Worm (Caenorhabditis elegans) whole organism, mixed stage, embryonic: ENCODE data around the gene srr-6.

Experiments used
- M03D4.4 ChIP-seq: sonication (generic microtip); optimal IDR thresholded peaks from 2 replicates; lab custom pipeline; 2017; ENCODE audit warnings: mild to moderate bottlenecking, missing genetic modification characterization, missing compliant biosample characterization
- bed-3 ChIP-seq: fragments of 200-800 bp; sonication (Bioruptor generic); optimal IDR thresholded peaks from 3 replicates; lab custom pipeline; 2018; ENCODE audit warnings: mild to moderate bottlenecking, missing genetic modification characterization, moderate library complexity, missing compliant biosample characterization
- blmp-1 ChIP-seq: fragments of 150-350 bp; optimal IDR thresholded peaks from 2 replicates; lab custom pipeline; 2014; ENCODE audit warnings: missing biosample characterization, missing genetic modification characterization
- ceh-43 ChIP-seq: fragments of 200-800 bp; sonication (Bioruptor generic); optimal IDR thresholded peaks from 2 replicates; lab custom pipeline; 2018; ENCODE audit warnings: mild to moderate bottlenecking, missing genetic modification characterization, moderate library complexity, missing compliant biosample characterization
- ceh-83 ChIP-seq: fragments of 200-800 bp; sonication (Bioruptor generic); optimal IDR thresholded peaks from 2 replicates; lab custom pipeline; 2018; ENCODE audit warnings: mild to moderate bottlenecking, missing genetic modification characterization, missing compliant biosample characterization
- ces-1 ChIP-seq: fragments of 150-350 bp; optimal IDR thresholded peaks from 2 replicates; lab custom pipeline; 2014; ENCODE audit warnings: missing biosample characterization, missing genetic modification reagents, missing genetic modification characterization
- cnd-1 ChIP-seq: fragments of 200-800 bp; sonication (Bioruptor generic); optimal IDR thresholded peaks from 2 replicates; lab custom pipeline; 2018; ENCODE audit warnings: mild to moderate bottlenecking, missing genetic modification characterization, missing compliant biosample characterization
- drap-1 ChIP-seq: fragments of 200-800 bp; sonication (Bioruptor generic); optimal IDR thresholded peaks from 3 replicates; lab custom pipeline; 2018; ENCODE audit warnings: mild to moderate bottlenecking, missing genetic modification characterization, missing compliant biosample characterization
- elt-1 ChIP-seq: sonication (generic microtip); optimal IDR thresholded peaks from 2 replicates; lab custom pipeline; 2017; ENCODE audit warnings: missing genetic modification characterization, mild to moderate bottlenecking, missing compliant biosample characterization, antibody characterized with exemption, moderate library complexity, borderline replicate concordance; ENCODE audit not compliant: insufficient read depth
- flh-1 ChIP-seq: fragments of 200-800 bp; sonication (Bioruptor generic); optimal IDR thresholded peaks from 2 replicates; lab custom pipeline; 2018; ENCODE audit warnings: mild to moderate bottlenecking, missing genetic modification characterization, moderate library complexity, missing compliant biosample characterization
- ham-2 ChIP-seq: fragments of 200-800 bp; sonication (Bioruptor generic); optimal IDR thresholded peaks from 2 replicates; lab custom pipeline; 2018; ENCODE audit warnings: mild to moderate bottlenecking, missing genetic modification characterization, missing compliant biosample characterization
- hlh-1 ChIP-seq: fragments of 150-350 bp; optimal IDR thresholded peaks from 2 replicates; lab custom pipeline; 2014; ENCODE audit warnings: missing biosample characterization, missing genetic modification reagents, missing genetic modification characterization
- lin-13 ChIP-seq: fragments of 150-350 bp; optimal IDR thresholded peaks from 2 replicates; lab custom pipeline; 2014; ENCODE audit warnings: missing biosample characterization, missing genetic modification characterization
- lin-32 ChIP-seq: fragments of 200-800 bp; sonication (Bioruptor generic); optimal IDR thresholded peaks from 2 replicates; lab custom pipeline; 2018; ENCODE audit warnings: mild to moderate bottlenecking, missing genetic modification characterization, missing compliant biosample characterization
- lsy-2 ChIP-seq: fragments of 150-350 bp; optimal IDR thresholded peaks from 2 replicates; lab custom pipeline; 2014; ENCODE audit warnings: missing biosample characterization, missing genetic modification characterization
- mab-5 ChIP-seq: fragments of 150-350 bp; optimal IDR thresholded peaks from 2 replicates; lab custom pipeline; 2014; ENCODE audit warnings: missing biosample characterization, missing genetic modification characterization
- mep-1 ChIP-seq: fragments of 150-350 bp; optimal IDR thresholded peaks from 2 replicates; lab custom pipeline; 2017; ENCODE audit warnings: missing biosample characterization, missing genetic modification reagents, missing genetic modification characterization, inconsistent platforms
- mls-2 ChIP-seq: sonication (generic microtip); optimal IDR thresholded peaks from 2 replicates; lab custom pipeline; 2016; ENCODE audit warnings: mild to moderate bottlenecking, missing genetic modification characterization, moderate library complexity, missing compliant biosample characterization
- nhr-12 ChIP-seq: fragments of 150-350 bp; optimal IDR thresholded peaks from 2 replicates; lab custom pipeline; 2014; ENCODE audit warnings: missing biosample characterization, missing genetic modification characterization
- nhr-2 ChIP-seq: fragments of 150-350 bp; optimal IDR thresholded peaks from 2 replicates; lab custom pipeline; 2014; ENCODE audit warnings: missing biosample characterization, missing genetic modification characterization
- nhr-28 ChIP-seq: fragments of 150-350 bp; optimal IDR thresholded peaks from 2 replicates; lab custom pipeline; 2014; ENCODE audit warnings: missing biosample characterization, missing genetic modification characterization
- nhr-76 ChIP-seq: sonication (generic microtip); optimal IDR thresholded peaks from 2 replicates; lab custom pipeline; 2017; ENCODE audit warnings: missing biosample characterization, missing genetic modification characterization
- pha-4 ChIP-seq: fragments of 150-350 bp; optimal IDR thresholded peaks from 2 replicates; lab custom pipeline; 2018; ENCODE audit warnings: missing biosample characterization, missing genetic modification reagents, missing genetic modification characterization
- sem-2 ChIP-seq: fragments of 200-800 bp; sonication (Bioruptor generic); optimal IDR thresholded peaks from 2 replicates; lab custom pipeline; 2018; ENCODE audit warnings: mild to moderate bottlenecking, missing genetic modification characterization, missing compliant biosample characterization
- snpc-4 ChIP-seq: fragments of 150-350 bp; optimal IDR thresholded peaks from 2 replicates; lab custom pipeline; 2014; ENCODE audit warnings: missing biosample characterization, missing genetic modification characterization
- sptf-1 ChIP-seq: sonication (generic microtip); optimal IDR thresholded peaks from 2 replicates; lab custom pipeline; 2017; ENCODE audit warnings: mild to moderate bottlenecking, missing genetic modification characterization, moderate library complexity, missing compliant biosample characterization
- tbx-8 ChIP-seq: fragments of 200-800 bp; sonication (Bioruptor generic); optimal IDR thresholded peaks from 2 replicates; lab custom pipeline; 2018; ENCODE audit warnings: mild to moderate bottlenecking, missing genetic modification characterization, moderate library complexity, missing compliant biosample characterization
- unc-120 ChIP-seq: sonication (generic microtip); optimal IDR thresholded peaks from 2 replicates; lab custom pipeline; 2017; ENCODE audit warnings: missing genetic modification characterization, missing compliant biosample characterization; ENCODE audit not compliant: poor library complexity, severe bottlenecking
- unc-62 ChIP-seq: fragments of 150-350 bp; optimal IDR thresholded peaks from 2 replicates; lab custom pipeline; 2014; ENCODE audit warnings: missing biosample characterization, missing genetic modification reagents, missing genetic modification characterization
- zip-8 ChIP-seq: fragments of 150-350 bp; optimal IDR thresholded peaks from 2 replicates; lab custom pipeline; 2014; ENCODE audit warnings: missing biosample characterization, missing genetic modification characterization
- ztf-11 ChIP-seq: fragments of 150-350 bp; optimal IDR thresholded peaks from 2 replicates; lab custom pipeline; 2014; ENCODE audit warnings: missing biosample characterization, missing genetic modification characterization

srr-6 gene

DNA sequence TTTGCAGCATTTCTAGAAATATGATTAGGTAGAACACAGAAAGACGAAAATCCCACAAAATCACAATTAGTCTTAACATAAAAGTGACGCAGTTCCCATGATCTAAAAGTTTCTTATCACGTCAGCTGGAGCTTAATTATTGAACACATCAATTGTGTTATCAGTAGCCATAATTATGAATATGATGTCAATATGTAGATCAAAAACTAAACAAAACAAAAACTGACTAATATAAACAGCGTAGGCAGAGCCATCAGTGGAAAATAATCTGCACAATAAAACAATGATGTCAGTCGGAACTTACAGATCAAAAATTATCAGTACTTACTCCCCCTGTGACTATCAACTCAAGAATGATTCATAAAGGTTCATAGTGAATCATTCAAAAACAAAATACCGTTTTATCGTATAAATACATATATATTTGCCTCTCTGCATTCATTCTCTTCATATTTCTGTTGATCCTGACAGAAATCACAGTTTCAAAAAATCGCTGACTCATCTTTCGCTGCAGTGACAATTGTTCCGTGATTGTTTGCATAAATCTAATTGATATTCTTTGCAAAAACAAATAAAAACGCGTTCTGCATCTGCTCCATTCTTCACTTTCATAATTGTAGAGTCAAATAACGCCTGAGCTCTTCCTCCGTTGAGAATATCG lies at the start of gene srr-6:
Gene srr-6 (plus strand): TSS at position 611 of the 661 bp plus-strand sequence.
- no peak for TF ChIP-seq snpc-4
- TF ChIP-seq tbx-8 = no peak
- TF ChIP-seq lin-13 (tag; lab: Kevin White, UChicago) = no peak
- no peak for TF ChIP-seq ceh-83 (GFP tag; lab: Kevin White, UChicago)
- TF ChIP-seq unc-120 (tag; lab: Kevin White, UChicago) = no peak
- TF ChIP-seq unc-62 (GFP tag; lab: Kevin White, UChicago) = no peak
- no peak for TF ChIP-seq mab-5
- no peak for TF ChIP-seq sptf-1
- TF ChIP-seq elt-1 (tag; lab: Kevin White, UChicago) = no peak
- TF ChIP-seq M03D4.4 (tag; lab: Kevin White, UChicago) = no peak
- TF ChIP-seq sem-2 (GFP tag; lab: Kevin White, UChicago) = no peak
- TF ChIP-seq lin-32 = no peak
- no peak for TF ChIP-seq flh-1 (GFP tag; lab: Kevin White, UChicago)
- TF ChIP-seq nhr-12 (tag; lab: Kevin White, UChicago) = no peak
- TF ChIP-seq pha-4 = no peak
- no peak for TF ChIP-seq ztf-11 (tag; lab: Kevin White, UChicago)
- no peak for TF ChIP-seq bed-3
- TF ChIP-seq drap-1 (GFP tag; lab: Kevin White, UChicago) = no peak
- TF ChIP-seq ham-2 = no peak
- no peak for TF ChIP-seq mep-1 (tag; lab: Kevin White, UChicago)

DNA sequence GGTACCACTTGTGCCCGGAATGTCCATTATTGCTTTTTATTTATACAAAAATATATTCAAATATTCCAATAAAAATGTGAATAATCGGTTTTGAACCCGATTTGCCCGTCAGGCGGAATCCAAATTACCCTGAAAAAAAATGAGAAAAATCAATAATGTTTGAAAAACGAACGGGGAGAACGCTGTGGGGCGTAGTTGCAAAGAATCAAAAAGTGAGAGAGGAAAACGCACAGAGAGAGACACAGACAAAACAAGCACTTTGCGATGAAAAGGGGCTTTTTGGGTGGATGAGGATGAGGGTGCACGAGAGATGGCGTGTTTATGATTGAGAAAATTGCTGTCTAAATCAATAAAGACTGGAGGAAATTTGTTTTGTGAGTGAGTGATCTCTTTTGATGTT lies 49.6 kb upstream of the srr-6 start, which contains the start of gene tam-1:
Gene tam-1 (minus strand): TSS at position 135 of the 400 bp plus-strand sequence.
- TF ChIP-seq zip-8 (tag; lab: Kevin White, UChicago) (no peak), drap-1 (GFP tag; lab: Kevin White, UChicago) (no peak), lsy-2 (no peak), lin-32 (no peak), ceh-83 (GFP tag; lab: Kevin White, UChicago) (peak; percentile 59), ham-2 (peak; percentile 54), ces-1 (GFP tag; lab: Kevin White, UChicago) (peak; percentile 40), nhr-28 (tag; lab: Kevin White, UChicago) (no peak)

DNA sequence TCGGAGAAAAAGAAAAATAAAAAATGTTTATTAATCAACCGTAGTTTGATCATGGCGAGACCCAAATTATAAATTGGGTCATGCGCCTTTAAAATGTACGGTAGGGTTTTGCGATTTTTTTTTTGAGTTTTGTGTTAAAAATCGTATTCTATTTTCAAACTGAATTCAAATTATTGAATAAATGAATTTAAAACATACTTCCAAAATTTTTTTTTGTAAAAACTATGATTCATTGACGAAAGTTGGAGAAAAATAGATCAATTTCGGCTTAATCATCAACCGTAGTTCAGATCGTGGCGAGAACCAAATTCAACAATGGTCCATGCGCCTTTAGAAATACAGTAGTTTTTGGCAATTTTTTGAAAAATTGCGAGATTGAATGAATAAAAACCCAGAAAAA lies 49.0 kb upstream of the srr-6 start:
- no peak for TF ChIP-seq elt-1 (tag; lab: Kevin White, UChicago)
- TF ChIP-seq mls-2 (tag; lab: Kevin White, UChicago) = no peak
- no peak for TF ChIP-seq ham-2
- no peak for TF ChIP-seq M03D4.4 (tag; lab: Kevin White, UChicago)
- no peak for TF ChIP-seq mab-5
- TF ChIP-seq tbx-8 = no peak
- TF ChIP-seq flh-1 (GFP tag; lab: Kevin White, UChicago) = no peak
- TF ChIP-seq ztf-11 (tag; lab: Kevin White, UChicago) = no peak
- TF ChIP-seq ceh-83 (GFP tag; lab: Kevin White, UChicago) = no peak
- TF ChIP-seq nhr-12 (tag; lab: Kevin White, UChicago) = no peak
- no peak for TF ChIP-seq sptf-1
- no peak for TF ChIP-seq unc-62 (GFP tag; lab: Kevin White, UChicago)
- no peak for TF ChIP-seq mep-1 (tag; lab: Kevin White, UChicago)
- TF ChIP-seq snpc-4 = no peak
- no peak for TF ChIP-seq zip-8 (tag; lab: Kevin White, UChicago)

DNA sequence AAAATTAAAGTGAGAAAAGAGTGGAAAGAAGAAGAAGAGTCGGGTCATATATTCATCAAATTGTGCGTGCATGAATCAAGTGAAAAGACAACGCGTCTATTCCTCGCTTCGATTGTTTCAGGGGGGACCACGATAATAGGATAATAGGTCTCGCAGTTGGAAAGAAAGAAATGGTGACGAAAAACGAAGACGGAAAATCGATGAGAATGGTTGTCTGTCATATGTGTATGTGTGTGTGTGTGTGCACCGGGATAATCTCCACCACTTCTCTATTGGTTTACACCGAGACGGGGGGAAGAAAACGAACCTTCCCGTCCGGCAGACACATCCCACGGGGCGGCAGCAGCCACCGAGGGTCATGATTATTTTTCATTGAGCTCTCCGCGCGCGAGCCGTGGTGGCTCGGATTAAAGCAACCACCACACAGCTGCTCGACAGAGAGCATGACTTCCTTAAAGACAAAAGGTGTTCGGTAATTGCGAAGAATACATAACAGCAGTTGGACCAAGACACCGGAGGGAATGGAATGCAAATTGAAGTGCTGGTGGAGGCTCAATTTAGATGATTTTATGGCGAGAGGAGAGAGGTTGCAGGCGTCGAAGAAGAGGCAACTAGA lies 48.5 kb upstream of the srr-6 start:
- TF ChIP-seq unc-120 (tag; lab: Kevin White, UChicago) (peak; percentile 70), nhr-76 (no peak), hlh-1 (peak; percentile 69), ztf-11 (tag; lab: Kevin White, UChicago) (peak; percentile 73), mls-2 (tag; lab: Kevin White, UChicago) (peak; percentile 74), nhr-2 (tag; lab: Kevin White, UChicago) (peak; percentile 72), mab-5 (no peak), unc-62 (GFP tag; lab: Kevin White, UChicago) (peak; percentile 63), sptf-1 (peak; percentile 76), elt-1 (tag; lab: Kevin White, UChicago) (no peak), lin-13 (tag; lab: Kevin White, UChicago) (no peak), M03D4.4 (tag; lab: Kevin White, UChicago) (peak; percentile 64), ham-2 (peak; percentile 53), lin-32 (peak; percentile 78), blmp-1 (tag; lab: Kevin White, UChicago) (no peak), ceh-43 (GFP tag; lab: Kevin White, UChicago) (peak; percentile 2), cnd-1 (tag; lab: Kevin White, UChicago) (peak; percentile 78)
